Worm (Caenorhabditis elegans): Measurements from ENCODE around the gene kle-2.

The kle-2 gene

ce11 chrIII:7972061-7972460 is 30.5 kb downstream of the kle-2 start, which contains the start of gene F54H12.5:
F54H12.5 (minus strand) TSS chrIII:7972161.
- no peak for TF ChIP-seq fos-1 (tag; optimal IDR thresholded peaks at IDR 0.05)
- no peak for TF ChIP-seq unc-39 (tag; optimal IDR thresholded peaks at IDR 0.05)
- no peak for TF ChIP-seq nhr-11 (tag; optimal IDR thresholded peaks at IDR 0.05)
- no peak for TF ChIP-seq egl-5 (tag; optimal IDR thresholded peaks at IDR 0.05)
- no peak for TF ChIP-seq sea-2 (GFP tag; optimal IDR thresholded peaks at IDR 0.05)
- no peak for TF ChIP-seq hmg-11 (tag; optimal IDR thresholded peaks at IDR 0.05)
- TF ChIP-seq mdl-1 (tag; optimal IDR thresholded peaks at IDR 0.05): no peak
- TF ChIP-seq ceh-9 (tag; optimal IDR thresholded peaks at IDR 0.05): no peak
- no peak for TF ChIP-seq daf-12 (tag; optimal IDR thresholded peaks at IDR 0.05)
- TF ChIP-seq ama-1 (optimal IDR thresholded peaks at IDR 0.05): no peak
- no peak for TF ChIP-seq nhr-67 (tag; optimal IDR thresholded peaks at IDR 0.05)
- no peak for TF ChIP-seq egl-27 (tag; optimal IDR thresholded peaks at IDR 0.05)
- TF ChIP-seq ceh-28 (tag; optimal IDR thresholded peaks at IDR 0.05): no peak
- TF ChIP-seq nhr-28 (tag; optimal IDR thresholded peaks at IDR 0.05): no peak
- no peak for TF ChIP-seq ztf-4 (tag; optimal IDR thresholded peaks at IDR 0.05)

ce11 chrIII:7972687-7973086 is 31.2 kb downstream of the kle-2 start:
- TF ChIP-seq zag-1 (tag; optimal IDR thresholded peaks at IDR 0.05): no peak
- no peak for TF ChIP-seq ama-1 (optimal IDR thresholded peaks at IDR 0.05)

- TF ChIP-seq jun-1 (tag; optimal IDR thresholded peaks at IDR 0.05) (peak; percentile 89), ZK546.5 (tag; optimal IDR thresholded peaks at IDR 0.05) (no peak), nhr-23 (tag; optimal IDR thresholded peaks at IDR 0.05) (peak; percentile 98), nhr-12 (tag; optimal IDR thresholded peaks at IDR 0.05) (no peak), ceh-28 (tag; optimal IDR thresholded peaks at IDR 0.05) (peak; percentile 75), zag-1 (tag; optimal IDR thresholded peaks at IDR 0.05) (no peak), ztf-4 (tag; optimal IDR thresholded peaks at IDR 0.05) (peak; percentile 11), snpc-4 (tag; optimal IDR thresholded peaks at IDR 0.05) (peak; percentile 85), ama-1 (optimal IDR thresholded peaks at IDR 0.05) (peak; percentile 86), elt-2 (tag; optimal IDR thresholded peaks at IDR 0.05) (peak; percentile 78), fos-1 (tag; optimal IDR thresholded peaks at IDR 0.05) (no peak), egl-5 (tag; optimal IDR thresholded peaks at IDR 0.05) (peak; percentile 85), elt-3 (tag; optimal IDR thresholded peaks at IDR 0.05) (no peak), mdl-1 (tag; optimal IDR thresholded peaks at IDR 0.05) (peak; percentile 45), nhr-11 (tag; optimal IDR thresholded peaks at IDR 0.05) (peak; percentile 36), hmg-11 (tag; optimal IDR thresholded peaks at IDR 0.05) (peak; percentile 92), pha-4 (tag; optimal IDR thresholded peaks at IDR 0.05) (peak; percentile 96), aly-2 (tag; optimal IDR thresholded peaks at IDR 0.05) (peak; percentile 37), nhr-25 (tag; optimal IDR thresholded peaks at IDR 0.05) (peak; percentile 97), nhr-43 (tag; optimal IDR thresholded peaks at IDR 0.05; ENCODE audit: poor library complexity, severe bottlenecking) (peak; percentile 89), pqm-1 (tag; optimal IDR thresholded peaks at IDR 0.05) (peak; percentile 82), tbx-2 (tag; optimal IDR thresholded peaks at IDR 0.05) (peak; percentile 72), ceh-82 (tag; optimal IDR thresholded peaks at IDR 0.05) (peak; percentile 73), nfya-1 (tag; optimal IDR thresholded peaks at IDR 0.05; ENCODE audit: insufficient read depth) (peak; percentile 92), unc-39 (tag; optimal IDR thresholded peaks at IDR 0.05) (no peak), fkh-2 (tag; optimal IDR thresholded peaks at IDR 0.05) (no peak), R02D3.7 (tag; optimal IDR thresholded peaks at IDR 0.05) (peak; percentile 85), lsy-12 (tag; optimal IDR thresholded peaks at IDR 0.05) (peak; percentile 91), lin-39 (tag; optimal IDR thresholded peaks at IDR 0.05) (peak; percentile 97), skn-1 (tag; optimal IDR thresholded peaks at IDR 0.05) (peak; percentile 85), lin-15B (tag; optimal IDR thresholded peaks at IDR 0.05) (peak; percentile 95), fkh-10 (GFP tag; optimal IDR thresholded peaks at IDR 0.05) (peak; percentile 54), elt-1 (tag; optimal IDR thresholded peaks at IDR 0.05) (peak; percentile 28)
Observed at ce11 chrIII:7973201-7973767, 31.8 kb downstream of the kle-2 start, which contains the start of the genes eef-1B.1 and aco-2. eef-1B.1 (minus strand) TSS chrIII:7973386. aco-2 (plus strand) TSS chrIII:7973717.
